Worm (Caenorhabditis elegans) whole organism, L2 larva: ENCODE results near the gene F21C10.6.

Experiments
- R02D3.7 ChIP-seq: fragments of 150-350 bp; optimal IDR thresholded peaks from 2 replicates; lab custom pipeline; 2014; ENCODE audit warnings: missing biosample characterization, missing genetic modification characterization
- ZK546.5 ChIP-seq: sonication (generic microtip); optimal IDR thresholded peaks from 2 replicates; lab custom pipeline; 2017; ENCODE audit warnings: missing biosample characterization, missing genetic modification characterization
- aly-2 ChIP-seq: fragments of 150-350 bp; optimal IDR thresholded peaks from 2 replicates; lab custom pipeline; 2014; ENCODE audit warnings: missing biosample characterization, missing genetic modification characterization
- ama-1 ChIP-seq: fragments of 150-350 bp; optimal IDR thresholded peaks from 2 replicates; lab custom pipeline; 2018; ENCODE audit warnings: inconsistent platforms
- ceh-82 ChIP-seq: fragments of 150-350 bp; optimal IDR thresholded peaks from 2 replicates; lab custom pipeline; 2014; ENCODE audit warnings: missing biosample characterization, missing genetic modification characterization
- crh-2 ChIP-seq: sonication (generic microtip); optimal IDR thresholded peaks from 2 replicates; lab custom pipeline; 2017; ENCODE audit warnings: missing biosample characterization, missing genetic modification characterization
- dmd-4 ChIP-seq: sonication (generic microtip); optimal IDR thresholded peaks from 2 replicates; lab custom pipeline; 2017; ENCODE audit warnings: missing biosample characterization, missing genetic modification characterization
- egl-27 ChIP-seq: sonication (generic microtip); optimal IDR thresholded peaks from 3 replicates; lab custom pipeline; 2017; ENCODE audit warnings: missing biosample characterization, missing genetic modification reagents, missing genetic modification characterization
- fos-1 ChIP-seq: fragments of 150-350 bp; optimal IDR thresholded peaks from 2 replicates; lab custom pipeline; 2014; ENCODE audit warnings: missing biosample characterization, missing genetic modification characterization
- lin-11 ChIP-seq: fragments of 150-350 bp; sonication (generic microtip); optimal IDR thresholded peaks from 2 replicates; lab custom pipeline; 2014; ENCODE audit warnings: missing biosample characterization, missing genetic modification characterization, inconsistent platforms, mixed read lengths
- lin-13 ChIP-seq: fragments of 150-350 bp; optimal IDR thresholded peaks from 2 replicates; lab custom pipeline; 2014; ENCODE audit warnings: missing biosample characterization, missing genetic modification reagents, missing genetic modification characterization
- lin-39 ChIP-seq: fragments of 150-350 bp; optimal IDR thresholded peaks from 2 replicates; lab custom pipeline; 2014; ENCODE audit warnings: missing biosample characterization, missing genetic modification reagents, missing genetic modification characterization
- mab-5 ChIP-seq: fragments of 150-350 bp; optimal IDR thresholded peaks from 2 replicates; lab custom pipeline; 2014; ENCODE audit warnings: missing biosample characterization, missing genetic modification characterization
- mdl-1 ChIP-seq, 2 experiments: fragments of 150-350 bp in 1 of 2; sonication (generic microtip) in 1 of 2; optimal IDR thresholded peaks; 2 replicates each; lab custom pipeline; 2017; ENCODE audit warnings: missing biosample characterization in 2 of 2, missing genetic modification characterization in 2 of 2
- nhr-11 ChIP-seq: fragments of 150-350 bp; optimal IDR thresholded peaks from 2 replicates; lab custom pipeline; 2014; ENCODE audit warnings: missing biosample characterization, missing genetic modification characterization
- nhr-12 ChIP-seq: fragments of 150-350 bp; optimal IDR thresholded peaks from 2 replicates; lab custom pipeline; 2014; ENCODE audit warnings: missing biosample characterization, missing genetic modification characterization
- nhr-129 ChIP-seq: fragments of 150-350 bp; optimal IDR thresholded peaks from 2 replicates; lab custom pipeline; 2014; ENCODE audit warnings: missing biosample characterization, missing genetic modification characterization
- nhr-21 ChIP-seq: fragments of 150-350 bp; optimal IDR thresholded peaks from 2 replicates; lab custom pipeline; 2014; ENCODE audit warnings: missing biosample characterization, missing genetic modification characterization
- nhr-23 ChIP-seq: fragments of 150-350 bp; optimal IDR thresholded peaks from 2 replicates; lab custom pipeline; 2014; ENCODE audit warnings: missing biosample characterization, missing genetic modification reagents, missing genetic modification characterization
- nhr-237 ChIP-seq: fragments of 150-350 bp; optimal IDR thresholded peaks from 2 replicates; lab custom pipeline; 2014; ENCODE audit warnings: missing biosample characterization, missing genetic modification characterization
- nhr-25 ChIP-seq: fragments of 150-350 bp; sonication (generic microtip); optimal IDR thresholded peaks from 3 replicates; lab custom pipeline; 2014; ENCODE audit warnings: missing biosample characterization, missing genetic modification characterization
- nhr-6 ChIP-seq: fragments of 150-350 bp; optimal IDR thresholded peaks from 2 replicates; lab custom pipeline; 2014; ENCODE audit warnings: missing biosample characterization, missing genetic modification characterization
- nhr-77 ChIP-seq: fragments of 150-350 bp; optimal IDR thresholded peaks from 2 replicates; lab custom pipeline; 2014; ENCODE audit warnings: missing biosample characterization, missing genetic modification characterization
- peb-1 ChIP-seq: fragments of 150-350 bp; optimal IDR thresholded peaks from 2 replicates; lab custom pipeline; 2014; ENCODE audit warnings: missing biosample characterization, missing genetic modification characterization
- sem-4 ChIP-seq: fragments of 150-350 bp; optimal IDR thresholded peaks from 2 replicates; lab custom pipeline; 2014; ENCODE audit warnings: missing biosample characterization, missing genetic modification reagents, missing genetic modification characterization
- sma-3 ChIP-seq: sonication (generic microtip); optimal IDR thresholded peaks from 2 replicates; lab custom pipeline; 2016; ENCODE audit warnings: missing genetic modification reagents, missing genetic modification characterization, missing compliant biosample characterization
- sma-9 ChIP-seq, 2 experiments: fragments of 150-350 bp in 1 of 2; sonication (generic microtip) in 1 of 2; optimal IDR thresholded peaks; 2 replicates each; lab custom pipeline; 2014 to 2016; ENCODE audit warnings: missing genetic modification characterization in 2 of 2, mild to moderate bottlenecking in 1 of 2, missing biosample characterization in 1 of 2, missing compliant biosample characterization in 1 of 2, missing genetic modification reagents in 1 of 2, moderate library complexity in 1 of 2
- snpc-4 ChIP-seq: fragments of 150-350 bp; optimal IDR thresholded peaks from 2 replicates; lab custom pipeline; 2014; ENCODE audit warnings: missing biosample characterization, missing genetic modification characterization
- unc-39 ChIP-seq: fragments of 150-350 bp; optimal IDR thresholded peaks from 2 replicates; lab custom pipeline; 2014; ENCODE audit warnings: missing biosample characterization, missing genetic modification characterization
- unc-55 ChIP-seq: fragments of 150-350 bp; sonication (generic microtip); optimal IDR thresholded peaks from 3 replicates; lab custom pipeline; 2014; ENCODE audit warnings: missing biosample characterization, missing genetic modification reagents, missing genetic modification characterization
- unc-62 ChIP-seq: fragments of 150-350 bp; optimal IDR thresholded peaks from 2 replicates; lab custom pipeline; 2014; ENCODE audit warnings: missing biosample characterization, missing genetic modification reagents, missing genetic modification characterization
- zag-1 ChIP-seq: fragments of 150-350 bp; optimal IDR thresholded peaks from 2 replicates; lab custom pipeline; 2014; ENCODE audit warnings: missing biosample characterization, missing genetic modification characterization
- ztf-1 ChIP-seq: fragments of 200-800 bp; sonication (Bioruptor generic); conservative IDR thresholded peaks from 2 replicates; pipeline ENCODE4 v1.3.6; 2022; ENCODE audit warnings: missing genetic modification characterization, missing compliant biosample characterization
- ztf-11 ChIP-seq: sonication (generic microtip); optimal IDR thresholded peaks from 2 replicates; lab custom pipeline; 2017; ENCODE audit warnings: missing biosample characterization, missing genetic modification characterization
- ztf-4 ChIP-seq: fragments of 150-350 bp; optimal IDR thresholded peaks from 2 replicates; lab custom pipeline; 2014; ENCODE audit warnings: missing biosample characterization, missing genetic modification characterization

Gene F21C10.6

DNA sequence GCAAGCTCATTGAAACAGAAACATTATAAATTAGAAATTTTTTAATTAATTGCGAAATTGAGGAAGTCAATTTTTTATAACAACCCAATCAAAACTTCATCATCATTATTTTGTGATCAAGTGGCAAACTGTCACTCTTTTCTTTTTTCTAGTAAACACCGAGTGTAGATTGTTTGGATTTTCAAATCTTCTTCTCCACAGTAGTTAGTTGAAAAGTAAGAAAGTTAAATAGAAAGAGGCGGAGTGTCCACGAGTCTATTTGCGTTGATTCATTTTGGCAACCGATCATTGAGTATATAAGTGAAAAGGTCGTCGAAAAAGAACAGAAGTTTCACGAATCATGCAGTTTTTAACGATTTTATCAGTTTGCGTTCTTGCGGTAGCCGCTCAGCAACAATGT lies 15.0 kb upstream of the F21C10.6 start, which contains the start of gene pqn-31:
pqn-31 (plus strand) TSS at position 301 of the 400 bp plus-strand sequence.
- TF ChIP-seq fos-1 (tag; lab: Kevin White, UChicago) (no peak), peb-1 (tag; lab: Kevin White, UChicago) (no peak), lin-13 (GFP tag; lab: Kevin White, UChicago) (no peak), dmd-4 (tag; lab: Kevin White, UChicago) (no peak), nhr-237 (tag; lab: Kevin White, UChicago) (no peak), unc-62 (GFP tag; lab: Kevin White, UChicago) (no peak), nhr-25 (tag; lab: Kevin White, UChicago) (no peak)

DNA sequence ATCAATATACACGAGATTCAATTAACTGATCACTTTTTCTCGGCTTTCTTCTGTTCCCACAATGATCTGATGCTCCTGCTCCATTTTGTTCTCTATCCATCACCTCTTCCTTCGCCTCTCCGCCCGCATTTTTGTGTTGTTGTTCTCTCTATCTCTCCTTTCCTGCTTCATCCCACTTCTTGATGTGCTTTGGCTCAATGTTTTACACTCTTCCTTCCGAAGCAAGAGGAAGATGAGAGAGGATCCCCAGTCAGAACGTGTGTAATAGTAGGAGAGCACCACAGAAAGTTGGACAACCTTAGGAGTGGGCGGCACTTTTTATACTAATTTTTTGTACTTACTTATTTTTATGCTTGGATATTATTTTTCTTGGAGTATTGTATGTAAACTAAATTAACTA lies 12.3 kb upstream of the F21C10.6 start:
- TF ChIP-seq nhr-25 (tag; lab: Kevin White, UChicago) (no peak), nhr-129 (tag; lab: Kevin White, UChicago) (peak; percentile 46), ZK546.5 (tag; lab: Kevin White, UChicago) (no peak), sma-9 (GFP tag; optimal IDR thresholded peaks at IDR 0.05; lab: Kevin White, UChicago) (peak; percentile 25), sma-9 (tag; optimal IDR thresholded peaks at IDR 0.05; lab: Kevin White, UChicago) (no peak), lin-13 (GFP tag; lab: Kevin White, UChicago) (no peak), fos-1 (tag; lab: Kevin White, UChicago) (no peak), peb-1 (tag; lab: Kevin White, UChicago) (no peak), dmd-4 (tag; lab: Kevin White, UChicago) (no peak), mab-5 (tag; lab: Kevin White, UChicago) (no peak)

ce11 chrV:9112467-9112866 lies 11.8 kb upstream of the F21C10.6 start, which contains the start of gene F21C10.7:
TSS of gene F21C10.7 (plus strand) at chrV:9112767.
- no peak for TF ChIP-seq nhr-77 (tag; lab: Kevin White, UChicago)
- no peak for TF ChIP-seq snpc-4 (tag; lab: Kevin White, UChicago)
- TF ChIP-seq unc-55 (GFP tag; lab: Kevin White, UChicago): no peak
- TF ChIP-seq ztf-4 (tag; lab: Kevin White, UChicago): no peak
- no peak for TF ChIP-seq nhr-6 (tag; lab: Kevin White, UChicago)
- no peak for TF ChIP-seq R02D3.7 (tag; lab: Kevin White, UChicago)
- TF ChIP-seq nhr-129 (tag; lab: Kevin White, UChicago): no peak
- TF ChIP-seq unc-39 (tag; lab: Kevin White, UChicago): no peak
- no peak for TF ChIP-seq aly-2
- no peak for TF ChIP-seq lin-11 (tag; lab: Kevin White, UChicago)
- TF ChIP-seq sma-3 (GFP tag; lab: Kevin White, UChicago): no peak
- no peak for TF ChIP-seq ztf-1 (GFP tag; lab: Robert Waterston, UW)
- TF ChIP-seq nhr-11: no peak
- TF ChIP-seq mdl-1 (tag; optimal IDR thresholded peaks at IDR 0.05; lab: Kevin White, UChicago): no peak
- no peak for TF ChIP-seq nhr-21 (tag; lab: Kevin White, UChicago)
- no peak for TF ChIP-seq zag-1 (tag; lab: Kevin White, UChicago)
- TF ChIP-seq ceh-82: no peak
- no peak for TF ChIP-seq egl-27 (tag; lab: Kevin White, UChicago)
- no peak for TF ChIP-seq dmd-4 (tag; lab: Kevin White, UChicago)

DNA sequence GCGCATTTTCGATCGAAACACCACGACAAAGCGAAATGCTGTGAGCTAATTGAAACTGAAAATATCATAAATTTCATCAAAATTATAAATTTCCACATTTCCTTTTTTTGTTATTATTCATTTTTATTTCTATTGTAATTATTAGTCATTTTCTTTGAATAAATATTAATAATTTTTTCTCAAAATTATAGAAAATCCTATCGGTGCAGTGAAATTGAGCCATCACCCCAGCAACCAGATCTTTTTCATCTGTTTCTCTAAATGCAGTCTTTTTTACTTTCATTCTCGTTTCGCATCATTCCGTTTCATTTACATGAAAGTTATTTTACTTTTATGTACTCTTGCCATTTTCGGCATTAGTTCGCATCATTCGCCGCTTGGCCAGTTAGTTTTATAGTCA lies 2.3 kb upstream of the F21C10.6 start, which contains the start of gene F21C10.13:
F21C10.13 (plus strand) TSS at position 301 of the 400 bp plus-strand sequence.
- TF ChIP-seq lin-39 (tag; lab: Kevin White, UChicago) (no peak), crh-2 (tag; lab: Kevin White, UChicago) (no peak), ztf-11 (tag; lab: Kevin White, UChicago) (no peak), zag-1 (tag; lab: Kevin White, UChicago) (no peak), mdl-1 (tag; optimal IDR thresholded peaks at IDR 0.05; lab: Kevin White, UChicago) (no peak), nhr-77 (tag; lab: Kevin White, UChicago) (no peak), nhr-237 (tag; lab: Kevin White, UChicago) (no peak), sem-4 (tag; lab: Kevin White, UChicago) (no peak), lin-13 (GFP tag; lab: Kevin White, UChicago) (no peak), nhr-11 (no peak), nhr-129 (tag; lab: Kevin White, UChicago) (no peak), nhr-23 (tag; lab: Kevin White, UChicago) (no peak), unc-62 (GFP tag; lab: Kevin White, UChicago) (no peak), nhr-12 (no peak), ZK546.5 (tag; lab: Kevin White, UChicago) (no peak), sma-3 (GFP tag; lab: Kevin White, UChicago) (no peak), ama-1 (lab: Kevin White, UChicago) (no peak)
